Worm (Caenorhabditis elegans) whole organism, late embryonic: ENCODE results near the gene F17H10.1.

Experiments used
- F13H6.1 ChIP-seq: sonication (generic microtip); optimal IDR thresholded peaks from 2 replicates; lab custom pipeline; 2016; ENCODE audit warnings: missing genetic modification characterization, missing compliant biosample characterization
- K09A11.1 ChIP-seq: sonication (generic microtip); optimal IDR thresholded peaks from 2 replicates; lab custom pipeline; 2017; ENCODE audit warnings: antibody characterized with exemption, mild to moderate bottlenecking, missing genetic modification characterization, missing compliant biosample characterization; ENCODE audit not compliant: insufficient read depth
- ceh-19 ChIP-seq: fragments of 200-800 bp; sonication (Bioruptor generic); optimal IDR thresholded peaks from 2 replicates; lab custom pipeline; 2018; ENCODE audit warnings: mild to moderate bottlenecking, missing genetic modification characterization, missing compliant biosample characterization
- ceh-2 ChIP-seq: sonication (generic microtip); optimal IDR thresholded peaks from 2 replicates; lab custom pipeline; 2016; ENCODE audit warnings: missing genotype, missing genetic modification characterization, missing compliant biosample characterization
- ceh-24 ChIP-seq: sonication (generic microtip); optimal IDR thresholded peaks from 2 replicates; lab custom pipeline; 2016; ENCODE audit warnings: mild to moderate bottlenecking, missing genetic modification characterization, missing compliant biosample characterization
- ceh-31 ChIP-seq: sonication (generic microtip); optimal IDR thresholded peaks from 2 replicates; lab custom pipeline; 2016; ENCODE audit warnings: missing genetic modification characterization, missing compliant biosample characterization
- ceh-45 ChIP-seq: fragments of 200-800 bp; sonication (Bioruptor generic); IDR thresholded peaks from 2 replicates; pipeline ENCODE4 v1.3.6; 2022; ENCODE audit warnings: missing genetic modification reagents, missing genetic modification characterization, missing compliant biosample characterization
- ceh-9 ChIP-seq: sonication (generic microtip); optimal IDR thresholded peaks from 2 replicates; lab custom pipeline; 2016; ENCODE audit warnings: mild to moderate bottlenecking, missing genetic modification characterization, inconsistent platforms, missing compliant biosample characterization
- che-1 ChIP-seq: sonication (generic microtip); optimal IDR thresholded peaks from 2 replicates; lab custom pipeline; 2016; ENCODE audit warnings: mild to moderate bottlenecking, missing genetic modification characterization, missing compliant biosample characterization
- dmd-4 ChIP-seq: sonication (generic microtip); optimal IDR thresholded peaks from 2 replicates; lab custom pipeline; 2016; ENCODE audit warnings: borderline replicate concordance, missing genetic modification characterization, missing compliant biosample characterization
- dve-1 ChIP-seq: sonication (generic microtip); optimal IDR thresholded peaks from 2 replicates; lab custom pipeline; 2017; ENCODE audit warnings: antibody characterized with exemption, mild to moderate bottlenecking, missing genetic modification characterization, missing compliant biosample characterization
- elt-2 ChIP-seq: sonication (generic microtip); optimal IDR thresholded peaks from 2 replicates; lab custom pipeline; 2016; ENCODE audit warnings: missing genetic modification reagents, missing genetic modification characterization, missing compliant biosample characterization
- elt-4 ChIP-seq: sonication (generic microtip); optimal IDR thresholded peaks from 2 replicates; lab custom pipeline; 2016; ENCODE audit warnings: missing genetic modification characterization, missing compliant biosample characterization
- ets-4 ChIP-seq: sonication (generic microtip); optimal IDR thresholded peaks from 2 replicates; lab custom pipeline; 2016; ENCODE audit warnings: missing genetic modification characterization, missing compliant biosample characterization
- fkh-6 ChIP-seq: sonication (generic microtip); optimal IDR thresholded peaks from 2 replicates; lab custom pipeline; 2016; ENCODE audit warnings: missing genetic modification characterization, missing compliant biosample characterization
- gmeb-2 ChIP-seq: sonication (generic microtip); optimal IDR thresholded peaks from 2 replicates; lab custom pipeline; 2016; ENCODE audit warnings: missing genetic modification characterization, inconsistent platforms, missing compliant biosample characterization
- hlh-13 ChIP-seq: fragments of 200-800 bp; sonication (Bioruptor generic); optimal IDR thresholded peaks from 2 replicates; lab custom pipeline; 2018; ENCODE audit warnings: mild to moderate bottlenecking, missing genetic modification characterization, missing compliant biosample characterization
- lim-6 ChIP-seq: sonication (generic microtip); optimal IDR thresholded peaks from 2 replicates; lab custom pipeline; 2016; ENCODE audit warnings: missing genetic modification characterization, missing compliant biosample characterization
- mec-3 ChIP-seq: sonication (generic microtip); optimal IDR thresholded peaks from 2 replicates; lab custom pipeline; 2016; ENCODE audit warnings: borderline replicate concordance, missing genetic modification characterization, missing compliant biosample characterization
- nfya-1 ChIP-seq: sonication (generic microtip); optimal IDR thresholded peaks from 2 replicates; lab custom pipeline; 2017; ENCODE audit warnings: missing genetic modification characterization, mild to moderate bottlenecking, missing compliant biosample characterization, antibody characterized with exemption, moderate library complexity
- nhr-11 ChIP-seq: fragments of 150-350 bp; optimal IDR thresholded peaks from 2 replicates; lab custom pipeline; 2014; ENCODE audit warnings: missing biosample characterization, missing genetic modification characterization
- nhr-232 ChIP-seq: sonication (generic microtip); optimal IDR thresholded peaks from 2 replicates; lab custom pipeline; 2016; ENCODE audit warnings: missing genetic modification characterization, missing compliant biosample characterization
- pat-9 ChIP-seq: fragments of 200-800 bp; sonication (Bioruptor generic); optimal IDR thresholded peaks from 2 replicates; lab custom pipeline; 2018; ENCODE audit warnings: mild to moderate bottlenecking, missing genetic modification characterization, moderate library complexity, missing compliant biosample characterization
- pax-1 ChIP-seq: fragments of 150-350 bp; optimal IDR thresholded peaks from 2 replicates; lab custom pipeline; 2014; ENCODE audit warnings: missing biosample characterization, missing genetic modification characterization
- pha-2 ChIP-seq: sonication (generic microtip); optimal IDR thresholded peaks from 2 replicates; lab custom pipeline; 2017; ENCODE audit warnings: mild to moderate bottlenecking, missing genetic modification characterization, missing compliant biosample characterization
- pha-4 ChIP-seq: fragments of 150-350 bp; optimal IDR thresholded peaks from 2 replicates; lab custom pipeline; 2018; ENCODE audit warnings: missing biosample characterization, missing genetic modification reagents, missing genetic modification characterization
- ref-2 ChIP-seq: sonication (generic microtip); optimal IDR thresholded peaks from 2 replicates; lab custom pipeline; 2016; ENCODE audit warnings: missing genetic modification characterization, missing compliant biosample characterization
- sox-4 ChIP-seq: sonication (generic microtip); optimal IDR thresholded peaks from 2 replicates; lab custom pipeline; 2017; ENCODE audit warnings: mild to moderate bottlenecking, missing genetic modification characterization, inconsistent platforms, missing compliant biosample characterization
- syd-9 ChIP-seq: sonication (generic microtip); optimal IDR thresholded peaks from 2 replicates; lab custom pipeline; 2016; ENCODE audit warnings: mild to moderate bottlenecking, missing genetic modification characterization, moderate library complexity, missing compliant biosample characterization
- tbx-2 ChIP-seq: sonication (generic microtip); optimal IDR thresholded peaks from 2 replicates; lab custom pipeline; 2016; ENCODE audit warnings: missing genetic modification characterization, missing compliant biosample characterization
- tbx-7 ChIP-seq: sonication (generic microtip); optimal IDR thresholded peaks from 2 replicates; lab custom pipeline; 2016; ENCODE audit warnings: missing genotype, missing genetic modification characterization, missing compliant biosample characterization
- ttx-3 ChIP-seq: sonication (generic microtip); optimal IDR thresholded peaks from 2 replicates; lab custom pipeline; 2016; ENCODE audit warnings: missing genetic modification reagents, missing genetic modification characterization, missing compliant biosample characterization
- unc-86 ChIP-seq: sonication (generic microtip); optimal IDR thresholded peaks from 2 replicates; lab custom pipeline; 2016; ENCODE audit warnings: missing genetic modification characterization, missing compliant biosample characterization
- zip-5 ChIP-seq: sonication (generic microtip); optimal IDR thresholded peaks from 2 replicates; lab custom pipeline; 2016; ENCODE audit warnings: missing genetic modification characterization, missing compliant biosample characterization

The F17H10.1 gene

DNA sequence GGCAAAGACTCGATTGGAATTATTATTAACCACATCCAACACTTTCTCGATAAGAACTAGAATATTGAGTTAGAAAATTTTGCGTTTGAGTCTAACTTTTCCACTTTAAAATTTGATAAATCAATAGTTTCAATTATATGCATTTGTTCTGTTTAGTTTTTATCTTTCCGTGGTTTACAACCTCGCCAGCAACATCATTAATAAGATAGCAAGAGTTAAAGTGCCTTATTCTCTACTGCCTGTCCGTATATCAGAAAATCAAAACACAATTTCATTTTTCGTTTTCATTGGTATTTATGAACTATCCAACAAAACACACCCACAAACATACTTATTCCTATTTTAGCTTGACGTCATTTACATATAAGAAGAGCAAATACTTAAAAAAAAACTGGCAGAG lies 16.5 kb upstream of the F17H10.1 start:
- no peak for TF ChIP-seq dve-1 (tag; lab: Kevin White, UChicago)
- TF ChIP-seq hlh-13 (GFP tag; lab: Kevin White, UChicago): no peak
- no peak for TF ChIP-seq ceh-9 (tag; lab: Kevin White, UChicago)
- no peak for TF ChIP-seq fkh-6
- TF ChIP-seq unc-86 (tag; lab: Kevin White, UChicago): no peak
- TF ChIP-seq syd-9: no peak
- TF ChIP-seq lim-6 (tag; lab: Kevin White, UChicago): no peak
- no peak for TF ChIP-seq che-1 (tag; lab: Kevin White, UChicago)
- no peak for TF ChIP-seq tbx-2 (tag; lab: Kevin White, UChicago)
- TF ChIP-seq K09A11.1 (tag; lab: Kevin White, UChicago): no peak
- no peak for TF ChIP-seq elt-4 (tag; lab: Kevin White, UChicago)
- no peak for TF ChIP-seq ceh-19 (GFP tag; lab: Kevin White, UChicago)
- TF ChIP-seq pha-2 (tag; lab: Kevin White, UChicago): no peak
- TF ChIP-seq pax-1 (tag; lab: Kevin White, UChicago): no peak
- TF ChIP-seq elt-2 (tag; lab: Kevin White, UChicago): no peak
- no peak for TF ChIP-seq ceh-45
- no peak for TF ChIP-seq ceh-24 (tag; lab: Kevin White, UChicago)
- TF ChIP-seq, all 69 proteins: peak for 0

DNA sequence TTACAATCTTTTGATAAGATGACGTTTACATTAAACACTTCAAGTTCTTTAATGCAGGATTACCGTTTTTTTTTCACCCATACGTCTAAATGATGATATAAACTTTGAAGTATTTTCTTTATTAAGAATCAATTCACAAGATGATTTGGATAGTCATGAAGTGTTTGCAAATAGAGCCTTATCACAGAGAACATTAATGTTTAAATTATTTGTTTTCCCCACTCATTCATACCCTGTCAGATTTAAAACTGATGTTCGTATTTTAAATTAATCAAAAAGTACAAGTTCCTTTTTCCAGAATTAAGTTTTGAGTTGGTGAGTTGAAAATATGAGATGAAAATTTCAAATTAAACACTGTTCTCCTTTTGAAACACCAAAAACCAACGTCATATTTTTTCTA lies 14.4 kb upstream of the F17H10.1 start, which contains the start of gene R03G8.3:
R03G8.3 (plus strand) TSS at position 301 of the 400 bp plus-strand sequence.
- TF ChIP-seq ceh-2: no peak

DNA sequence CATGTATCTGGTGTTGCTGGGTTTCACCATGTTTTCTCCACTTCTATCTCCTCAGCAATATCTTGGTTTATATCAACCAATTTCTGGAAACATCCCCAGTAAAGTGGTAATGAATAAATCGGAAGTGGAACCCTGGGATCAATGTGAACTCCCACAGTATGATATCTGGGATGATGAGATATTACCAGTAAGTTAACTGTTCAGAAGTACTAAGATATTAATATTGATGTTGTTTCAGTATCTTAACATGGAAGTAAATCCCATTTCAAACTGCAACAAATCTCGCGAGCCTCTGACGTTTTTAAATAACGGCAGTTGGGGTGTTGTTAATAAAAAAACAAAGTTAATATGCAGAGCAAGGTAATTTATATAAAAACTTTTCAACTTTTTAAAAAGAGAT lies 13.8 kb upstream of the F17H10.1 start:
- no peak for TF ChIP-seq ceh-31
- no peak for TF ChIP-seq ttx-3 (tag; lab: Kevin White, UChicago)
- TF ChIP-seq K09A11.1 (tag; lab: Kevin White, UChicago): no peak
- TF ChIP-seq dve-1 (tag; lab: Kevin White, UChicago): no peak
- TF ChIP-seq pax-1 (tag; lab: Kevin White, UChicago): no peak
- no peak for TF ChIP-seq hlh-13 (GFP tag; lab: Kevin White, UChicago)
- TF ChIP-seq nhr-11 (tag; lab: Kevin White, UChicago): no peak
- TF ChIP-seq unc-86 (tag; lab: Kevin White, UChicago): no peak
- no peak for TF ChIP-seq dmd-4 (tag; lab: Kevin White, UChicago)
- no peak for TF ChIP-seq ceh-2
- TF ChIP-seq ceh-19 (GFP tag; lab: Kevin White, UChicago): no peak
- no peak for TF ChIP-seq nhr-232 (tag; lab: Kevin White, UChicago)

DNA sequence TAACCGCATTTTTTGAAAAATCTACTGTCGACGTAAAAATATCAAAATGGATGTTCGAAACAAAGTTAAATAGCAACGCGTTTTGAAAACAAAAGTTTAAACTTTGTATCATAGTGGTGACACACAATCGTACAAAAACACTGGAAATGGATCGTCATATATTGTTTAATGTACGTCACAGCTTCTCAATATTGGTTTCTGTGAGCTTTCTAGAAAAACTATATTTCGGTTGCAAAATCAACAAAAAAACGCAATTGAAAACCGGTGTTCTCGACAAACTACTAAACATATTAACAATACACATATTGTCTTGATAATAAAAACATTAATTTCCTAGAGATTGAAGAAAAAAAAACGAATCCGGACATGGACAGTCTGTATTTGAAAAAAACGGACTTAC lies 4.6 kb upstream of the F17H10.1 start, which contains the start of gene R03G8.6:
R03G8.6 (minus strand) TSS at position 101 of the 400 bp plus-strand sequence.
- TF ChIP-seq pha-4 (no peak), ceh-24 (tag; lab: Kevin White, UChicago) (no peak), tbx-7 (tag; lab: Kevin White, UChicago) (no peak), nhr-232 (tag; lab: Kevin White, UChicago) (no peak)
- TF ChIP-seq, all 69 proteins: peak for 0

DNA sequence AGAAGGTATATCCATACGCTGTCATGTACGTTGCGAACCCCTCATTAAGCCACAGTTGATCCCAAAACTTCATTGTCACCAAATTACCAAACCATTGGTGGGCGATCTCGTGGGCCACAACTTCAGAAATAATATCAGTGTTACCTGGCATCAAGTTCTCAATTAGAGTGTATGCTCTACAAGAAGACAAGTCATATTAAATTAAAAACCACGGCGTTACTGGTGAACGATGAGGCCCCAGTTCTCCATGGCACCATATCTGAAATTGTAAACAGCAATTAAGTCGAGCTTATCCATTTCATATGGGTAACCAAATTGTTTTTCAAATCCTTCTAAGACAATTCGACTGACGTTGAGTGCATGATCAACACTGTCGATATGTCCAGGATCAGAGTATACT lies 2.2 kb upstream of the F17H10.1 start:
- TF ChIP-seq ets-4 (tag; lab: Kevin White, UChicago) (no peak), elt-4 (tag; lab: Kevin White, UChicago) (no peak), ref-2 (tag; lab: Kevin White, UChicago) (no peak), mec-3 (no peak), ceh-2 (no peak), ceh-24 (tag; lab: Kevin White, UChicago) (no peak), ceh-9 (tag; lab: Kevin White, UChicago) (no peak), che-1 (tag; lab: Kevin White, UChicago) (no peak), gmeb-2 (no peak), K09A11.1 (tag; lab: Kevin White, UChicago) (no peak)

DNA sequence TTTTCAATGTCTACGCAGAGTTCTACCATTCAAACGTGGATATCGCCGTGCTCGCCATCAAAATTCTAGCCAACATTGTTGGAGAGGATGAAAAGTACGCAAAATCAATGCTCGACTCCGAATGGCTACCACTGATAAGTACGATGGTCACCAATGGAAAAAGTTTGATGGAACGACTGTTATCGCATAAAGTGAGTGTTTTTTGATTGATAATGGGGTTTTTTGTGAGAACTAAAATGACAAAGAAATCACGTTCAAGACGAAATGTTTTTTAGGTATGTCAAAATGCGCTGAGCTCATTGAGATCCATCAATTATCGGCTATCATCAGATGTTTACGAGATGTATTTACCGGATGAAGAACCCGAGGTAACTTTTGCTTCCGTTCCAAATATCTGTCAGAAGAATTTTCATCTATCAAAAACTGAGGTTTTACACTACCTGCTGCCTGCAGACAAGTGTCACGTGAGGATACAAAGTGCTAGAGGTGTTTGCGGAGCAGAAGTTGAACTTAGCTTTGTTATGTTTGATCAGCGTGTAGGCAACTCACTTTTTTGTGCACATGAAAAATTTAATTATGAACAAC lies 1.2 kb downstream of the F17H10.1 start:
- TF ChIP-seq unc-86 (tag; lab: Kevin White, UChicago) (no peak), pat-9 (tag; lab: Kevin White, UChicago) (no peak), ceh-24 (tag; lab: Kevin White, UChicago) (no peak), zip-5 (tag; lab: Kevin White, UChicago) (no peak), nfya-1 (tag; lab: Kevin White, UChicago) (no peak), gmeb-2 (no peak), ets-4 (tag; lab: Kevin White, UChicago) (no peak), sox-4 (tag; lab: Kevin White, UChicago) (no peak), F13H6.1 (tag; lab: Kevin White, UChicago) (no peak)
